Fruit fly (Drosophila melanogaster): ENCODE data around the gene CG6576.

Gene CG6576

dm6 chr3L:8755689-8756088, at the start of gene CG6576:
TSS of gene CG6576 (plus strand) at chr3L:8755989.
- TF ChIP-seq insv (optimal IDR thresholded peaks at IDR 0.05) (no peak), ttk (optimal IDR thresholded peaks at IDR 0.05) (no peak), Sin3A (optimal IDR thresholded peaks at IDR 0.05) (no peak), psq (optimal IDR thresholded peaks at IDR 0.05) (no peak), Myc (optimal IDR thresholded peaks at IDR 0.05) (no peak), h (optimal IDR thresholded peaks at IDR 0.05) (no peak)

- TF ChIP-seq Myc (optimal IDR thresholded peaks at IDR 0.05) (no peak), h (optimal IDR thresholded peaks at IDR 0.05) (no peak), psq (optimal IDR thresholded peaks at IDR 0.05) (no peak), insv (optimal IDR thresholded peaks at IDR 0.05) (no peak), Sin3A (optimal IDR thresholded peaks at IDR 0.05) (no peak), ttk (optimal IDR thresholded peaks at IDR 0.05) (no peak)
Measured at dm6 chr3L:8707075-8707474, 48.7 kb upstream of the CG6576 start.

- no peak for TF ChIP-seq ttk (optimal IDR thresholded peaks at IDR 0.05)
Measured at dm6 chr3L:8707821-8708220, 48.0 kb upstream of the CG6576 start.

- no peak for TF ChIP-seq Myc (optimal IDR thresholded peaks at IDR 0.05)
- TF ChIP-seq Sin3A (optimal IDR thresholded peaks at IDR 0.05) = no peak
- TF ChIP-seq insv (optimal IDR thresholded peaks at IDR 0.05) = no peak
- TF ChIP-seq h (optimal IDR thresholded peaks at IDR 0.05) = no peak
- no peak for TF ChIP-seq psq (optimal IDR thresholded peaks at IDR 0.05)
- TF ChIP-seq ttk (optimal IDR thresholded peaks at IDR 0.05) = no peak
Measured at dm6 chr3L:8708856-8709255, 46.9 kb upstream of the CG6576 start.

DNA sequence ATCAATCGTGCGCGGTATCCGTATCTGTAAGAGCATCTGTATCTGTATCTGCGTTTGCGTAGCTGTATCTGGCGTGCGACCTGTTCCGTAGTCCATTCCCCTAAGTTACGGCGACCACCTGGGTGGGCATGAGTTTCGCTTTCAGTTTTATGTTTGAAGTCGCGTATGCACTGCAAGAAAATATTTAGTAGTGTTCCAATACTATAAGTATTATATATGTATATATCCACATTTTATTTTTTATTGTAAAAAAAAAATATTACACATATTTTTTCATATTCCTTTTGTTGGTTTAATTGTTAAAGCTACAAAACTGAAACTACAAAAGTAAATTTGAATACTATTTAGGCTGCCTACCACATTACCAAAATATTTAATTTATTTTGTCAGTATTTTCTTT, 42.9 kb upstream of the CG6576 start:
- no peak for TF ChIP-seq h (optimal IDR thresholded peaks at IDR 0.05)
- no peak for TF ChIP-seq Sin3A (optimal IDR thresholded peaks at IDR 0.05)
- no peak for TF ChIP-seq Myc (optimal IDR thresholded peaks at IDR 0.05)
- no peak for TF ChIP-seq insv (optimal IDR thresholded peaks at IDR 0.05)
- TF ChIP-seq ttk (optimal IDR thresholded peaks at IDR 0.05) = no peak

- TF ChIP-seq Myc (optimal IDR thresholded peaks at IDR 0.05) = no peak
- no peak for TF ChIP-seq insv (optimal IDR thresholded peaks at IDR 0.05)
- TF ChIP-seq h (optimal IDR thresholded peaks at IDR 0.05) = no peak
- no peak for TF ChIP-seq Sin3A (optimal IDR thresholded peaks at IDR 0.05)
- TF ChIP-seq ttk (optimal IDR thresholded peaks at IDR 0.05) = no peak
- TF ChIP-seq psq (optimal IDR thresholded peaks at IDR 0.05) = no peak
Measured at dm6 chr3L:8716013-8716412, 39.8 kb upstream of the CG6576 start.

DNA sequence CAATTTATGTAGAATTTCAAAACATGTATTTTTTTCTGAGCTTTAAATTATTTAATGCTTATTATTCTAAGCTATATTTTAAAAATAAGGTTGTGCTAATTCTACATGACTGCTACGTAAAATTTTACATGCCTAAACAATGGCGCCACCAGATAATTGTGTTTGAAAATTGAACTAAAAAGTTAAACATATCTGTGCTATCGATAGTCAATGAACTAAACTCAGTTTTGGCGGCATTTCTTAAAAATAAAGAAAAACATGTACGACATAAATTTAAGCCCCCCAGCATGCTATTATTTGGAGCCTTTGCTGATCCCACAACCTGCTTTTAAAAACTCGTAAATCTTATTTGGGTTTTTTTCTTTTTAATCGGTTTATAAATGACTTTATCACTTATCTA, 37.2 kb upstream of the CG6576 start:
- no peak for TF ChIP-seq h (optimal IDR thresholded peaks at IDR 0.05)
- no peak for TF ChIP-seq ttk (optimal IDR thresholded peaks at IDR 0.05)

- TF ChIP-seq insv (optimal IDR thresholded peaks at IDR 0.05) (no peak), h (optimal IDR thresholded peaks at IDR 0.05) (no peak), Sin3A (optimal IDR thresholded peaks at IDR 0.05) (no peak), Myc (optimal IDR thresholded peaks at IDR 0.05) (no peak), psq (optimal IDR thresholded peaks at IDR 0.05) (no peak), ttk (optimal IDR thresholded peaks at IDR 0.05) (no peak)
Measured at dm6 chr3L:8719990-8720559, 35.7 kb upstream of the CG6576 start, which contains the start of gene SrpRbeta. TSS of gene SrpRbeta (minus strand) at chr3L:8720225.

DNA sequence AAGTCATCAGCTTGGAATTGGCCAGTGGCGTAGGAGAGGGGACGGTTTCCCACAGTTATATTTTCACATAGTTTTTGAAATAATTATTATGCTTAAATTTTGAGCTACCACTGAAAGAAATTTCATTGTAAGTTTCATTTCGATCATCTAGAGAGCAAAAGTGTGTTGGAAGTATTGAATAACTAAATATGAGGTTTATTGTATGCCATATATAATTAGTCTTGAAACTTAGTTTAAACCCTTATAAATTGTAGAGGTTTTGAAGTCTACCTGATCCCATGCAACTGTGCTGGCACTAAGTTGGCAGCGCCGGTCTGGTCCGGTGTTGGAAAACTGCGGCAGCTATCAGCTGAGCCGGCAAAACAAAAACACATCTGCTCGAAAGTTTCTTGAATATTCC, 34.6 kb upstream of the CG6576 start, which contains the start of the genes CG32022 and CG6511:
Gene CG32022, minus strand, starts transcription at position 128 of the 400 bp plus-strand sequence.
Gene CG6511, plus strand, starts transcription at position 180 of the 400 bp plus-strand sequence.
- no peak for TF ChIP-seq h (optimal IDR thresholded peaks at IDR 0.05)
- no peak for TF ChIP-seq psq (optimal IDR thresholded peaks at IDR 0.05)
- no peak for TF ChIP-seq Myc (optimal IDR thresholded peaks at IDR 0.05)
- TF ChIP-seq insv (optimal IDR thresholded peaks at IDR 0.05) = no peak
- no peak for TF ChIP-seq Sin3A (optimal IDR thresholded peaks at IDR 0.05)
- no peak for TF ChIP-seq ttk (optimal IDR thresholded peaks at IDR 0.05)

DNA sequence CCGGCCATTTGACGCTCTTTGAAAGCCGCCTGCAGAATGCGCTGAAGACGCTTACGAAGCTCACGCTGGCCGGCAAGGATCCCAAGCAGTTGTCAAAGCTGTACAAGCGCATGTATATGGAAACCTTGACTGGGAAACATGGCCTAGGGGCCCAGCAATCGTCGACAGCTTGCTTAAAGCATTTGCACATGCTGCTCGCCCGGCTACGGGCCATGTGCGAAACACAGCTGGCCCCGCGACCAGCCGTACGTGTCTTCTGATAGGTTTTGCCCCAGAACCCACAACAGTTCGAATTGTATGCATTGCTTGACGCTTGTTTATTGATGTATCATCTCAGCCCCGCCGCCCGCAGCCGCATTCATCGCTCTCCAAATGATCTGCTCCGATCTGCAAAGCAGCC, 30.5 kb upstream of the CG6576 start:
- no peak for TF ChIP-seq psq (optimal IDR thresholded peaks at IDR 0.05)
- no peak for TF ChIP-seq ttk (optimal IDR thresholded peaks at IDR 0.05)
- no peak for TF ChIP-seq insv (optimal IDR thresholded peaks at IDR 0.05)
- TF ChIP-seq Sin3A (optimal IDR thresholded peaks at IDR 0.05) = no peak
- no peak for TF ChIP-seq Myc (optimal IDR thresholded peaks at IDR 0.05)

dm6 chr3L:8725674-8726073, 30.1 kb upstream of the CG6576 start, which contains the start of gene CG43965:
TSS of gene CG43965 (minus strand) at chr3L:8725774.
- TF ChIP-seq ttk (optimal IDR thresholded peaks at IDR 0.05) (no peak), Myc (optimal IDR thresholded peaks at IDR 0.05) (no peak), Sin3A (optimal IDR thresholded peaks at IDR 0.05) (no peak), psq (optimal IDR thresholded peaks at IDR 0.05) (no peak), insv (optimal IDR thresholded peaks at IDR 0.05) (no peak), h (optimal IDR thresholded peaks at IDR 0.05) (no peak)

DNA sequence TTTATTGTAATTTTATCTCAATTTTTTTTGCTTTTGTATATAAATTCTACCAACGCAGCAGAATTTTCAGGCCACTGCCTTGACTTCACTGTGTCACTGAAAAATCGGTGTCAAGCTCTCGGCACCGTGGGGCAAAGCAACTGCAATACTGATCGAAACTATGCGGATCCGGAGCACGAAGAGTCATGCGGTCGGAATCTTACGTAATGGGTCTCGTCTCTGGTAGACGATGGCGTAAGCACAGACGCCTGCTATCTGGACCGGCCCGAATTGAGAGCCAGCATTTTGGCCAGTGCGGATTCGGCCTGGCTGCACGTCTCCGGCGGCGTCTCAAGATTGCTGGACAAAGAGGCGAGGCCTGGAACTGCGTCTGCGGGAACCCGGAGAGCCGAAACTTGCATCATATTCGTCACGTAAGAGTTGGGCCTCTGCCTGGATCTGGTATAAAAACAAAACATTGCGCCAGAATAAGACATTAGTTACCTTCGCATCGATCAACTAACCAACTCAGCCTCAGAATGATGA, 29.4 kb upstream of the CG6576 start, which contains the start of gene Cp18:
Gene Cp18, plus strand, starts transcription at position 475 of the 525 bp plus-strand sequence.
- TF ChIP-seq ttk (optimal IDR thresholded peaks at IDR 0.05) (no peak), psq (optimal IDR thresholded peaks at IDR 0.05) (no peak), h (optimal IDR thresholded peaks at IDR 0.05) (no peak), Myc (optimal IDR thresholded peaks at IDR 0.05) (no peak), Sin3A (optimal IDR thresholded peaks at IDR 0.05) (no peak), insv (optimal IDR thresholded peaks at IDR 0.05) (no peak)

- TF ChIP-seq ttk (optimal IDR thresholded peaks at IDR 0.05) (no peak), Sin3A (optimal IDR thresholded peaks at IDR 0.05) (no peak), h (optimal IDR thresholded peaks at IDR 0.05) (no peak), psq (optimal IDR thresholded peaks at IDR 0.05) (no peak)
Measured at dm6 chr3L:8728181-8728580, 27.6 kb upstream of the CG6576 start, which contains the start of gene Cp15. TSS of gene Cp15 (plus strand) at chr3L:8728481.

Measured in Kc167 (cell line).